Worm (Caenorhabditis elegans) whole organism, L4 larva: ENCODE results near the gene sre-34.

Source experiments
- F37D6.2 ChIP-seq: sonication (generic microtip); optimal IDR thresholded peaks from 2 replicates; lab custom pipeline; 2016; ENCODE audit warnings: mild to moderate bottlenecking, missing genetic modification characterization, missing compliant biosample characterization
- F49E8.2 ChIP-seq: sonication (generic microtip); optimal IDR thresholded peaks from 2 replicates; lab custom pipeline; 2016; ENCODE audit warnings: missing compliant biosample characterization, mild to moderate bottlenecking, missing genetic modification characterization, borderline replicate concordance
- T26A8.4 ChIP-seq: fragments of 200-800 bp; sonication (Bioruptor generic); IDR thresholded peaks from 2 replicates; pipeline ENCODE4 v1.3.6; 2022; ENCODE audit warnings: missing genetic modification characterization, missing compliant biosample characterization
- Y48G9A.11 ChIP-seq: fragments of 200-800 bp; sonication (Bioruptor generic); IDR thresholded peaks from 2 replicates; pipeline ENCODE4 v1.3.6; 2022; ENCODE audit warnings: missing genetic modification reagents, missing genetic modification characterization, missing compliant biosample characterization
- Y5F2A.4 ChIP-seq: fragments of 200-800 bp; sonication (Bioruptor generic); optimal IDR thresholded peaks from 2 replicates; lab custom pipeline; 2018; ENCODE audit warnings: mild to moderate bottlenecking, missing genetic modification characterization, missing compliant biosample characterization
- aha-1 ChIP-seq: fragments of 150-350 bp; peaks from one replicate; lab custom pipeline; 2014; ENCODE audit warnings: missing biosample characterization, missing genetic modification characterization
- attf-4 ChIP-seq: sonication (generic microtip); optimal IDR thresholded peaks from 3 replicates; lab custom pipeline; 2017; ENCODE audit warnings: missing biosample characterization, missing genetic modification characterization
- ceh-44 ChIP-seq: fragments of 200-800 bp; sonication (Bioruptor generic); IDR thresholded peaks from 2 replicates; pipeline ENCODE4 v1.3.6; 2022; ENCODE audit warnings: missing genetic modification reagents, missing genetic modification characterization, missing compliant biosample characterization
- ctbp-1 ChIP-seq: fragments of 200-800 bp; sonication (Bioruptor generic); IDR thresholded peaks from 2 replicates; pipeline ENCODE4 v1.3.6; 2022; ENCODE audit warnings: missing genetic modification reagents, missing genetic modification characterization, missing compliant biosample characterization
- daf-16 ChIP-seq, 3 experiments: sonication (generic microtip); optimal IDR thresholded peaks; 2 replicates each; lab custom pipeline; 2016 to 2017; ENCODE audit warnings: missing genetic modification characterization in 3 of 3, missing genetic modification reagents in 3 of 3, mild to moderate bottlenecking in 2 of 3, missing compliant biosample characterization in 2 of 3, missing biosample characterization in 1 of 3, moderate library complexity in 1 of 3
- dmd-6 ChIP-seq: fragments of 200-800 bp; sonication (Bioruptor generic); IDR thresholded peaks from 2 replicates; pipeline ENCODE4 v1.3.6; 2022; ENCODE audit warnings: missing genetic modification reagents, missing genetic modification characterization, missing compliant biosample characterization
- dmd-8 ChIP-seq: fragments of 200-800 bp; sonication (Bioruptor generic); IDR thresholded peaks from 2 replicates; pipeline ENCODE4 v1.3.6; 2022; ENCODE audit warnings: missing genetic modification characterization, missing compliant biosample characterization
- dmd-9 ChIP-seq: fragments of 200-800 bp; sonication (Bioruptor generic); IDR thresholded peaks from 2 replicates; pipeline ENCODE4 v1.3.6; 2022; ENCODE audit warnings: missing genetic modification reagents, missing genetic modification characterization, missing compliant biosample characterization
- dpl-1 ChIP-seq: fragments of 150-350 bp; optimal IDR thresholded peaks from 2 replicates; lab custom pipeline; 2014; ENCODE audit warnings: missing biosample characterization, missing genetic modification reagents, missing genetic modification characterization
- hif-1 ChIP-seq, 2 experiments: sonication (generic microtip); optimal IDR thresholded peaks; 2 replicates each; lab custom pipeline; 2016 to 2017; ENCODE audit warnings: missing compliant biosample characterization in 2 of 2, missing genetic modification characterization in 2 of 2, missing genetic modification reagents in 2 of 2, missing genotype in 2 of 2, mild to moderate bottlenecking in 1 of 2
- lim-7 ChIP-seq: fragments of 200-800 bp; sonication (Bioruptor generic); IDR thresholded peaks from 2 replicates; pipeline ENCODE4 v1.3.6; 2022; ENCODE audit warnings: missing genetic modification characterization, missing compliant biosample characterization
- lin-15B ChIP-seq: fragments of 150-350 bp; sonication (generic microtip); optimal IDR thresholded peaks from 3 replicates; lab custom pipeline; 2014; ENCODE audit warnings: missing biosample characterization, missing genetic modification characterization
- madf-5 ChIP-seq, 2 experiments: fragments of 200-800 bp; sonication (Bioruptor generic); IDR thresholded peaks; 2 replicates each; pipeline ENCODE4 v1.3.6; 2022; ENCODE audit warnings: missing compliant biosample characterization in 2 of 2, missing genetic modification characterization in 2 of 2
- madf-9 ChIP-seq: fragments of 200-800 bp; sonication (Bioruptor generic); conservative IDR thresholded peaks from 2 replicates; pipeline ENCODE4 v1.3.6; 2022; ENCODE audit warnings: missing genetic modification reagents, missing genetic modification characterization, missing compliant biosample characterization
- mdt-29 ChIP-seq: fragments of 200-800 bp; sonication (Bioruptor generic); IDR thresholded peaks from 2 replicates; pipeline ENCODE4 v1.3.6; 2022; ENCODE audit warnings: missing genetic modification reagents, missing genetic modification characterization, missing compliant biosample characterization
- mes-2 ChIP-seq: sonication (generic microtip); optimal IDR thresholded peaks from 2 replicates; lab custom pipeline; 2016; ENCODE audit warnings: missing genotype, mild to moderate bottlenecking, missing genetic modification characterization, missing compliant biosample characterization; ENCODE audit not compliant: poor library complexity, severe bottlenecking
- nhr-11 ChIP-seq: fragments of 150-350 bp; optimal IDR thresholded peaks from 2 replicates; lab custom pipeline; 2014; ENCODE audit warnings: missing biosample characterization, missing genetic modification characterization
- nhr-237 ChIP-seq: sonication (generic microtip); optimal IDR thresholded peaks from 2 replicates; lab custom pipeline; 2017; ENCODE audit warnings: missing biosample characterization, missing genetic modification characterization
- nhr-42 ChIP-seq: fragments of 200-800 bp; sonication (Bioruptor generic); IDR thresholded peaks from 2 replicates; pipeline ENCODE4 v1.3.6; 2022; ENCODE audit warnings: missing genetic modification characterization, missing compliant biosample characterization
- sdz-12 ChIP-seq: fragments of 200-800 bp; sonication (Bioruptor generic); optimal IDR thresholded peaks from 2 replicates; lab custom pipeline; 2018; ENCODE audit warnings: mild to moderate bottlenecking, missing genetic modification characterization, missing compliant biosample characterization
- set-16 ChIP-seq: fragments of 200-800 bp; sonication (Bioruptor generic); IDR thresholded peaks from 2 replicates; pipeline ENCODE4 v1.3.6; 2022; ENCODE audit warnings: missing genetic modification reagents, missing genetic modification characterization, missing compliant biosample characterization
- skn-1 ChIP-seq: fragments of 150-350 bp; optimal IDR thresholded peaks from 2 replicates; lab custom pipeline; 2014; ENCODE audit warnings: missing biosample characterization, missing genetic modification characterization
- snpc-1.2 ChIP-seq: fragments of 200-800 bp; sonication (Bioruptor generic); IDR thresholded peaks from 2 replicates; pipeline ENCODE4 v1.3.6; 2022; ENCODE audit warnings: missing genetic modification reagents, missing genetic modification characterization, missing compliant biosample characterization
- snpc-4 ChIP-seq: fragments of 150-350 bp; optimal IDR thresholded peaks from 2 replicates; lab custom pipeline; 2014; ENCODE audit warnings: missing biosample characterization, missing genetic modification characterization
- tag-97 ChIP-seq: fragments of 200-800 bp; sonication (Bioruptor generic); IDR thresholded peaks from 2 replicates; pipeline ENCODE4 v1.3.6; 2022; ENCODE audit warnings: missing genetic modification characterization, missing compliant biosample characterization
- unc-39 ChIP-seq: sonication (generic microtip); optimal IDR thresholded peaks from 2 replicates; lab custom pipeline; 2017; ENCODE audit warnings: missing biosample characterization, missing genetic modification characterization
- unc-62 ChIP-seq, 3 experiments: fragments of 150-350 bp in 1 of 3; sonication (generic microtip); optimal IDR thresholded peaks in 2 of 3; peaks in 1 of 3; 1 replicate in 1 of 3; 2 replicates in 2 of 3; lab custom pipeline; 2014 to 2017; ENCODE audit warnings: missing biosample characterization in 3 of 3, missing genetic modification characterization in 3 of 3, missing genetic modification reagents in 3 of 3, missing genotype in 1 of 3
- vab-7 ChIP-seq: fragments of 200-800 bp; sonication (Bioruptor generic); IDR thresholded peaks from 2 replicates; pipeline ENCODE4 v1.3.6; 2022; ENCODE audit warnings: missing genetic modification reagents, missing genetic modification characterization, missing compliant biosample characterization
- zfp-3 ChIP-seq: fragments of 200-800 bp; sonication (Bioruptor generic); conservative IDR thresholded peaks from 2 replicates; pipeline ENCODE4 v1.3.6; 2022; ENCODE audit warnings: missing genetic modification reagents, missing genetic modification characterization, missing compliant biosample characterization
- zip-11 ChIP-seq: fragments of 200-800 bp; sonication (Bioruptor generic); IDR thresholded peaks from 2 replicates; pipeline ENCODE4 v1.3.6; 2022; ENCODE audit warnings: missing genetic modification characterization, missing compliant biosample characterization

Gene sre-34

ce11 chrII:12441164-12441563 is 8.8 kb upstream of the sre-34 start, which contains the start of gene Y57A10C.10:
Gene Y57A10C.10 (minus strand): TSS chrII:12441264.
- TF ChIP-seq set-16 (GFP tag; lab: Robert Waterston, UW): peak; percentile 12; the same call in 1 of the 2 replicates

ce11 chrII:12444679-12445376 is 5.1 kb upstream of the sre-34 start, which contains the start of the genes W05H5.1 and pitr-6:
Gene W05H5.1 (minus strand): TSS chrII:12444779.
Gene pitr-6 (plus strand): TSS chrII:12445326.
- TF ChIP-seq T26A8.4 (GFP tag; lab: Robert Waterston, UW): no peak
- TF ChIP-seq aha-1 (tag; lab: Kevin White, UChicago): peak; percentile 55

- TF ChIP-seq dpl-1 (GFP tag; lab: Kevin White, UChicago) (no peak), snpc-1.2 (GFP tag; lab: Robert Waterston, UW) (no peak), madf-9 (GFP tag; lab: Robert Waterston, UW) (no peak), nhr-42 (GFP tag; lab: Robert Waterston, UW) (no peak), Y48G9A.11 (no peak)
Observed at ce11 chrII:12448241-12448640, 1.7 kb upstream of the sre-34 start, which contains the start of gene srh-27. Gene srh-27 (plus strand): TSS chrII:12448541.

ce11 chrII:12452754-12453352 is 2.9 kb downstream of the sre-34 start, which contains the start of the genes sre-35 and sre-33:
Gene sre-35 (minus strand): TSS chrII:12452854.
Gene sre-33 (plus strand): TSS chrII:12453302.
- TF ChIP-seq mdt-29: no peak
- no peak for TF ChIP-seq zip-11 (GFP tag; lab: Robert Waterston, UW)
- TF ChIP-seq aha-1 (tag; lab: Kevin White, UChicago): peak; percentile 81

ce11 chrII:12456633-12457032 is 6.7 kb downstream of the sre-34 start, which contains the start of gene sre-32:
Gene sre-32 (minus strand): TSS chrII:12456733.
- TF ChIP-seq F37D6.2 (tag; lab: Kevin White, UChicago) (no peak), sdz-12 (GFP tag; lab: Kevin White, UChicago) (no peak), lim-7 (no peak), mes-2 (tag; lab: Kevin White, UChicago) (no peak), skn-1 (tag; lab: Kevin White, UChicago) (no peak)

ce11 chrII:12457275-12457674 is 7.3 kb downstream of the sre-34 start, which contains the start of gene sre-38:
Gene sre-38 (plus strand): TSS chrII:12457575.
- TF ChIP-seq unc-39 (tag; lab: Kevin White, UChicago): no peak
- TF ChIP-seq nhr-11 (tag; lab: Kevin White, UChicago): no peak
- TF ChIP-seq attf-4: no peak
- TF ChIP-seq nhr-237: no peak
- TF ChIP-seq tag-97 (GFP tag; lab: Robert Waterston, UW): no peak
- TF ChIP-seq vab-7 (GFP tag; lab: Robert Waterston, UW): no peak
- TF ChIP-seq Y5F2A.4 (GFP tag; lab: Kevin White, UChicago): no peak
- no peak for TF ChIP-seq daf-16 (GFP tag; optimal IDR thresholded peaks at IDR 0.05; lab: Kevin White, UChicago)
- TF ChIP-seq daf-16 (tag; optimal IDR thresholded peaks at IDR 0.05; lab: Kevin White, UChicago): no peak
- TF ChIP-seq dmd-8 (GFP tag; lab: Robert Waterston, UW): no peak
- TF ChIP-seq madf-5 (GFP tag; IDR thresholded peaks at IDR 0.05; lab: Robert Waterston, UW): no peak
- no peak for TF ChIP-seq ceh-44 (GFP tag; lab: Robert Waterston, UW)

ce11 chrII:12459422-12459821 is 9.5 kb downstream of the sre-34 start, which contains the start of gene tag-281:
Gene tag-281 (plus strand): TSS chrII:12459761.
- no peak for TF ChIP-seq F49E8.2 (tag; lab: Kevin White, UChicago)
- TF ChIP-seq dpl-1 (GFP tag; lab: Kevin White, UChicago): peak; percentile 96
- TF ChIP-seq dmd-6: peak; percentile 51
- peak in 1 of 2 experiments; percentile 45 for TF ChIP-seq unc-62 (GFP tag; optimal IDR thresholded peaks at IDR 0.05 in 1 of 2; lab: Kevin White, UChicago)
- no peak for TF ChIP-seq unc-62 (tag; optimal IDR thresholded peaks at IDR 0.05; lab: Kevin White, UChicago)
- TF ChIP-seq nhr-11 (tag; lab: Kevin White, UChicago): peak; percentile 24
- peak; percentile 43 for TF ChIP-seq lin-15B (tag; lab: Kevin White, UChicago)
- TF ChIP-seq mes-2 (tag; lab: Kevin White, UChicago): peak; percentile 85
- TF ChIP-seq zfp-3 (GFP tag; lab: Robert Waterston, UW): peak; percentile 60; the same call in 1 of the 2 replicates
- no peak for TF ChIP-seq tag-97 (GFP tag; lab: Robert Waterston, UW)
- 0 out of 2 replicates have a peak, but pooled peaks have one; percentile 50 for TF ChIP-seq dmd-9 (GFP tag; lab: Robert Waterston, UW)
- no peak for TF ChIP-seq ctbp-1
- peak; percentile 14 for TF ChIP-seq snpc-4 (tag; lab: Kevin White, UChicago)
- TF ChIP-seq T26A8.4 (GFP tag; lab: Robert Waterston, UW): peak; percentile 41; the same call in 1 of the 2 replicates
- TF ChIP-seq hif-1 (tag; optimal IDR thresholded peaks at IDR 0.05; lab: Kevin White, UChicago): peak in 1 of 2 experiments; percentile 59
